Fruit fly (Drosophila melanogaster) whole organism, prepupa: ENCODE results near the gene CG4953.

ENCODE experiments used
- Blimp-1 ChIP-seq: fragments of 200-800 bp; sonication (Bioruptor generic); optimal IDR thresholded peaks from 3 replicates; lab custom pipeline; 2017; ENCODE audit warnings: missing biosample characterization, missing genetic modification characterization, mild to moderate bottlenecking, moderate library complexity, missing genetic modification reagents
- CG10631 ChIP-seq: fragments of 200-800 bp; sonication (Bioruptor generic); optimal IDR thresholded peaks from 2 replicates; lab custom pipeline; 2016; ENCODE audit warnings: missing biosample characterization, missing genetic modification characterization
- CG10669 ChIP-seq: fragments of 200-800 bp; sonication (Bioruptor generic); optimal IDR thresholded peaks from 3 replicates; lab custom pipeline; 2018; ENCODE audit warnings: missing biosample characterization, mild to moderate bottlenecking, missing genetic modification characterization, moderate library complexity
- CG11294 ChIP-seq: fragments of 200-800 bp; sonication (Bioruptor generic); IDR thresholded peaks from 2 replicates; pipeline ENCODE4 v1.3.6; 2022; ENCODE audit warnings: missing biosample characterization, missing genetic modification characterization
- CG11762 ChIP-seq: fragments of 200-800 bp; sonication (Bioruptor generic); optimal IDR thresholded peaks from 3 replicates; lab custom pipeline; 2016; ENCODE audit warnings: missing biosample characterization, missing genetic modification characterization; ENCODE audit not compliant: insufficient read depth
- CG15336 ChIP-seq: fragments of 200-800 bp; sonication (Bioruptor generic); IDR thresholded peaks from 2 replicates; pipeline ENCODE4 v1.3.6; 2022; ENCODE audit warnings: missing biosample characterization, missing genetic modification characterization
- CG1621 ChIP-seq: fragments of 200-800 bp; sonication (Bioruptor generic); optimal IDR thresholded peaks from 3 replicates; lab custom pipeline; 2018; ENCODE audit warnings: missing biosample characterization, mild to moderate bottlenecking, missing genetic modification characterization
- CG3032 ChIP-seq: fragments of 200-800 bp; optimal IDR thresholded peaks from 2 replicates; lab custom pipeline; 2019; ENCODE audit warnings: missing biosample characterization, mild to moderate bottlenecking, missing genetic modification characterization, moderate library complexity
- CG31627 ChIP-seq: fragments of 200-800 bp; sonication (Bioruptor generic); optimal IDR thresholded peaks from 3 replicates; lab custom pipeline; 2016; ENCODE audit warnings: missing biosample characterization, missing genetic modification characterization
- CG3919 ChIP-seq: fragments of 200-800 bp; sonication (Bioruptor generic); optimal IDR thresholded peaks from 3 replicates; lab custom pipeline; 2016; ENCODE audit warnings: missing biosample characterization, missing genetic modification characterization
- CG6163 ChIP-seq: fragments of 200-800 bp; sonication (Bioruptor generic); IDR thresholded peaks from 3 replicates; pipeline ENCODE4 v1.3.6; 2022; ENCODE audit warnings: missing biosample characterization, missing genetic modification characterization
- CG6792 ChIP-seq: fragments of 200-800 bp; sonication (Bioruptor generic); optimal IDR thresholded peaks from 3 replicates; lab custom pipeline; 2016; ENCODE audit warnings: missing biosample characterization, missing genetic modification characterization
- CG6854 ChIP-seq: fragments of 200-800 bp; sonication (Bioruptor generic); optimal IDR thresholded peaks from 2 replicates; lab custom pipeline; 2017; ENCODE audit warnings: missing biosample characterization, mild to moderate bottlenecking, missing genetic modification characterization
- CG7368 ChIP-seq: fragments of 200-800 bp; sonication (Bioruptor generic); optimal IDR thresholded peaks from 3 replicates; lab custom pipeline; 2016; ENCODE audit warnings: missing biosample characterization, missing genetic modification characterization
- CG8119 ChIP-seq: fragments of 200-800 bp; sonication (Bioruptor generic); IDR thresholded peaks from 3 replicates; pipeline ENCODE4 v1.3.6; 2022; ENCODE audit warnings: missing biosample characterization, missing genetic modification characterization
- Eip78C ChIP-seq: fragments of 200-800 bp; sonication (Bioruptor generic); peaks from one replicate; lab custom pipeline; 2016; ENCODE audit warnings: missing biosample characterization, missing genetic modification characterization
- Eip93F ChIP-seq: fragments of 200-800 bp; sonication (Bioruptor generic); optimal IDR thresholded peaks from 2 replicates; lab custom pipeline; 2016; ENCODE audit warnings: missing biosample characterization, mild to moderate bottlenecking, missing genetic modification characterization
- Gug ChIP-seq: fragments of 200-800 bp; sonication (Bioruptor generic); IDR thresholded peaks from 2 replicates; pipeline ENCODE4 v1.3.6; 2022; ENCODE audit warnings: missing biosample characterization, missing genetic modification characterization
- Hr39 ChIP-seq: fragments of 200-800 bp; sonication (Bioruptor generic); optimal IDR thresholded peaks from 2 replicates; lab custom pipeline; 2016; ENCODE audit warnings: missing biosample characterization, missing genetic modification characterization
- Lpt ChIP-seq: fragments of 200-800 bp; sonication (Bioruptor generic); optimal IDR thresholded peaks from 3 replicates; lab custom pipeline; 2016; ENCODE audit warnings: missing biosample characterization, missing genetic modification characterization
- Smox ChIP-seq: fragments of 200-800 bp; sonication (Bioruptor generic); optimal IDR thresholded peaks from 3 replicates; lab custom pipeline; 2016; ENCODE audit warnings: missing biosample characterization, missing genetic modification characterization
- Sox14 ChIP-seq: fragments of 200-800 bp; sonication (Bioruptor generic); optimal IDR thresholded peaks from 3 replicates; lab custom pipeline; 2016; ENCODE audit warnings: missing biosample characterization, missing genetic modification characterization
- Sox15 ChIP-seq: fragments of 200-800 bp; sonication (Bioruptor generic); optimal IDR thresholded peaks from 3 replicates; lab custom pipeline; 2016; ENCODE audit warnings: missing biosample characterization, missing genetic modification characterization
- achi ChIP-seq: fragments of 200-800 bp; sonication (Bioruptor generic); optimal IDR thresholded peaks from 3 replicates; lab custom pipeline; 2016; ENCODE audit warnings: missing biosample characterization, missing genetic modification characterization
- acj6 ChIP-seq: fragments of 200-800 bp; sonication (Bioruptor generic); optimal IDR thresholded peaks from 3 replicates; lab custom pipeline; 2016; ENCODE audit warnings: missing biosample characterization, missing genetic modification characterization
- cyc ChIP-seq: fragments of 200-800 bp; sonication (Bioruptor generic); optimal IDR thresholded peaks from 3 replicates; lab custom pipeline; 2016; ENCODE audit warnings: missing biosample characterization, missing genetic modification characterization
- dsx ChIP-seq: fragments of 200-800 bp; optimal IDR thresholded peaks from 3 replicates; lab custom pipeline; 2019; ENCODE audit warnings: missing biosample characterization, mild to moderate bottlenecking, missing genetic modification characterization, moderate library complexity; ENCODE audit not compliant: poor library complexity, severe bottlenecking
- esn ChIP-seq: fragments of 200-800 bp; sonication (Bioruptor generic); optimal IDR thresholded peaks from 2 replicates; lab custom pipeline; 2016; ENCODE audit warnings: missing biosample characterization, mild to moderate bottlenecking, missing genetic modification characterization, moderate library complexity
- fd59A ChIP-seq: fragments of 200-800 bp; sonication (Bioruptor generic); optimal IDR thresholded peaks from 2 replicates; lab custom pipeline; 2017; ENCODE audit warnings: missing biosample characterization, mild to moderate bottlenecking, missing genetic modification characterization, missing genetic modification reagents
- fd85E ChIP-seq: fragments of 200-800 bp; sonication (Bioruptor generic); optimal IDR thresholded peaks from 3 replicates; lab custom pipeline; 2016; ENCODE audit warnings: missing biosample characterization, missing genetic modification characterization
- fkh ChIP-seq: fragments of 200-800 bp; sonication (Bioruptor generic); optimal IDR thresholded peaks from 3 replicates; lab custom pipeline; 2017; ENCODE audit warnings: missing biosample characterization, mild to moderate bottlenecking, missing genetic modification characterization, moderate library complexity
- lz ChIP-seq: fragments of 200-800 bp; sonication (Bioruptor generic); optimal IDR thresholded peaks from 3 replicates; lab custom pipeline; 2016; ENCODE audit warnings: missing biosample characterization, missing genetic modification characterization
- salr ChIP-seq, 2 experiments: fragments of 200-800 bp; sonication (Bioruptor generic); optimal IDR thresholded peaks; 3 replicates each; lab custom pipeline; 2016 to 2018; ENCODE audit warnings: missing biosample characterization in 2 of 2, missing genetic modification characterization in 2 of 2, mild to moderate bottlenecking in 1 of 2
- spab ChIP-seq: fragments of 200-800 bp; sonication (Bioruptor generic); optimal IDR thresholded peaks from 2 replicates; lab custom pipeline; 2017; ENCODE audit warnings: missing biosample characterization, mild to moderate bottlenecking, missing genetic modification characterization, missing genetic modification reagents
- ss ChIP-seq, 2 experiments: fragments of 200-800 bp; sonication (Bioruptor generic); optimal IDR thresholded peaks; 2 replicates in 1 of 2; 3 replicates in 1 of 2; lab custom pipeline; 2017 to 2018; ENCODE audit warnings: mild to moderate bottlenecking in 2 of 2, missing biosample characterization in 2 of 2, missing genetic modification characterization in 2 of 2, moderate library complexity in 1 of 2
- svp ChIP-seq: fragments of 200-800 bp; sonication (Bioruptor generic); peaks from one replicate; lab custom pipeline; 2016; ENCODE audit warnings: missing biosample characterization, missing genetic modification characterization
- vri ChIP-seq: fragments of 200-800 bp; sonication (Bioruptor generic); optimal IDR thresholded peaks from 3 replicates; lab custom pipeline; 2016; ENCODE audit warnings: missing biosample characterization, mild to moderate bottlenecking, missing genetic modification characterization

Gene CG4953

DNA sequence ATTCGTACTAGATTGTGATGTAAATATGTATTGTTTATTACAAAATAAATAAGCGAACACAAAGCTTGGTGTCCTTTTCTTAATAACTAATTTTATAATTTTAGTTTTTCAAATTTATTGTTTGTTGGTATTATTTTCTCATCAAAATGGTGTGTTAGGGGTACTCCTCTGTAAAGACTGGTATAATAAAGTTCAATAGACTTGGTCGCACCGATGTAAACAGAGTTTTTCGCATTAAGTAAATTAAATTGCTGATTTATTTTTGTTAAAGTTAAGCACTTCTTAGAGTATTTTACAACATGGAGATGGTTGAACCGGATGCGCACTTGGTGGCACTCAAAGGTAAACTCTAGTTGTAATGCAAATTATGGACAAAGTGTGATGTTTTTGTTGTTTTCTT, at the start of gene CG4953:
Gene CG4953 (plus strand): TSS at position 193 of the 400 bp plus-strand sequence.
- no peak for TF ChIP-seq Sox15 (GFP tag; lab: Kevin White, UChicago)
- TF ChIP-seq fkh (GFP tag; lab: Kevin White, UChicago), result peak; percentile 78

DNA sequence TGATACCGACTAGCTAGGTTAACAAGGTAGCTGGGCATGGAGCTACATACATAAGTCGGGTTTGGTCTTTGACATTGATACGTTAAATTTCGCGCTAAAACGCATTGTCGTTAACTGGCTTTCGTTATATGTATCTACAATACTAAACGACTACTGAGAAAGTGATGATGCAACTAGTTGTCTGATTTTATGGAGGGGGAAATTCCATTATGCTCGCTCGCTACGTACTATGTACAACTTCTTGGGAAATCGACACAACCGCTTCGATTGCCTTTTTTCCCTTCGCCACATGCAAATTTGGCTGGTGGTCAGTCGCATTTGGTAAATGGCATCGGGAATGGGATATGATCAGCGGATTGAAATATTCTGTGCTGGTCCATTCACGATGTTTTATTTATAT, 46.5 kb upstream of the CG4953 start:
- TF ChIP-seq fkh (GFP tag; lab: Kevin White, UChicago), result peak; percentile 6
- no peak for TF ChIP-seq CG31627 (GFP tag; lab: Kevin White, UChicago)
- TF ChIP-seq, all 60 proteins: peak for 1

DNA sequence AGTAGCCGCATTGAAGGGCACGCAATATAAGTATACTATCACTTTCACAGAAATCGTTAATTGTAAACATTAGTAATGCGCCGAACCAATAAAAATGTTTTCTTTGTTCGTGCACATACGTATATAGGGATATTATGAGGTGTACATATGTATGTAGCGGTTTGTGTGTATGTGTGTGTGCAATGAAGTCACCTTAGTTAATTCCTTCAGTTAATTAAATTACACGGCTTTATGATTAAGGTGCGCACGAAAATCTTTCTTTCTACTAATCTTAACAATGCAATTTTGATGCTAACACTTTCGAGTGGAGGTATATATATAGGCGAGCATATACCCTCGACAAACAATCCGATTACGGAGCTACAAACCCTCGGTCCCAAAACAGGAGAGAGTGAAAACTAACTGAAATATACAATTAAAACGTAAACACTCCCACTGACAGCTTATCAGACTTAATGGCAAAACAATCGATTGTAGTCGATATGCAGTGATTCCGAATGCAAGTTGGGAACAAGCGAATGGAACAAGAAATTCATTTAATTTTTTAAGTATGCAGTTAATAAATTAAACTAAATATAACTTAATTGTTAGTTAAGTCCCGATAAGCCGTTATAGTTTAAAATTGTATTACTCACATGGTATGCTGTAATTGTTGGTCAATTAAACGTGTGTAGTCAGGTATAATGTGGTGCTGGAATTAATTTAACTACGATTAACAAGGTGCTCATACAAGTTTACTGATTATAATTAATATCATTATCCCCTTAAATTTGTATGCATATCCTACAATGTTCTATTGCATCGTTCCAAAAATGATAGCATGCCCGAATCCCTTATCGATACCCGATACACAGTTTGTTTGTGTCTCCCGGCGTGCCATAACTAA, 45.8 kb upstream of the CG4953 start, which contains the start of the genes Npc1a and Prosalpha6:
Gene Npc1a (minus strand): TSS at position 716 of the 886 bp plus-strand sequence.
Gene Prosalpha6 (plus strand): TSS at position 851 of the 886 bp plus-strand sequence.
- no peak for TF ChIP-seq CG6163 (GFP tag; lab: Robert Waterston, UW)
- no peak for TF ChIP-seq CG10631 (GFP tag; lab: Kevin White, UChicago)
- no peak for TF ChIP-seq spab (GFP tag; lab: Kevin White, UChicago)
- no peak for TF ChIP-seq Lpt (GFP tag; lab: Kevin White, UChicago)
- TF ChIP-seq lz (GFP tag; lab: Kevin White, UChicago), result peak; percentile 21
- peak; percentile 51 for TF ChIP-seq vri
- no peak for TF ChIP-seq CG6854 (GFP tag; lab: Kevin White, UChicago)
- no peak for TF ChIP-seq fd85E (GFP tag; lab: Kevin White, UChicago)
- no peak for TF ChIP-seq Smox (GFP tag; lab: Kevin White, UChicago)
- no peak for TF ChIP-seq CG15336 (GFP tag; lab: Robert Waterston, UW)
- peak; percentile 19 for TF ChIP-seq CG31627 (GFP tag; lab: Kevin White, UChicago)
- peak; percentile 32 for TF ChIP-seq cyc (GFP tag; lab: Kevin White, UChicago)
- no peak for TF ChIP-seq CG6792 (GFP tag; lab: Kevin White, UChicago)
- TF ChIP-seq CG1621, result no peak
- peak; percentile 43 for TF ChIP-seq Blimp-1 (GFP tag; lab: Kevin White, UChicago)
- TF ChIP-seq fd59A (GFP tag; lab: Kevin White, UChicago), result no peak
- no peak for TF ChIP-seq ss (GFP tag; optimal IDR thresholded peaks at IDR 0.05; lab: Kevin White, UChicago)
- no peak for TF ChIP-seq salr (GFP tag; optimal IDR thresholded peaks at IDR 0.05; lab: Kevin White, UChicago)
- TF ChIP-seq fkh (GFP tag; lab: Kevin White, UChicago), result peak; percentile 15
- no peak for TF ChIP-seq CG10669 (GFP tag; lab: Kevin White, UChicago)
- TF ChIP-seq Sox15 (GFP tag; lab: Kevin White, UChicago), result no peak
- TF ChIP-seq CG7368, result no peak
- TF ChIP-seq Gug (GFP tag; lab: Robert Waterston, UW), result no peak
- peak; percentile 35 for TF ChIP-seq esn (GFP tag; lab: Kevin White, UChicago)
- no peak for TF ChIP-seq acj6 (GFP tag; lab: Kevin White, UChicago)
- peak; percentile 75 for TF ChIP-seq Sox14 (GFP tag; lab: Kevin White, UChicago)
- TF ChIP-seq CG11294 (GFP tag; lab: Robert Waterston, UW), result no peak
- TF ChIP-seq CG3032 (tag; lab: Kevin White, UChicago), result peak; percentile 18
- no peak for TF ChIP-seq CG3919 (GFP tag; lab: Kevin White, UChicago)
- no peak for TF ChIP-seq CG8119
- TF ChIP-seq Hr39 (GFP tag; lab: Kevin White, UChicago), result no peak
- no peak for TF ChIP-seq svp (GFP tag; lab: Kevin White, UChicago)
- TF ChIP-seq dsx (GFP tag; lab: Kevin White, UChicago), result no peak
- TF ChIP-seq Eip78C (GFP tag; lab: Kevin White, UChicago), result peak; percentile 76
- peak; percentile 12 for TF ChIP-seq Eip93F (GFP tag; lab: Kevin White, UChicago)
- no peak for TF ChIP-seq CG11762 (GFP tag; lab: Kevin White, UChicago)
- TF ChIP-seq achi (GFP tag; lab: Kevin White, UChicago), result peak; percentile 76
